Fruit fly (Drosophila melanogaster) whole organism, embryonic: Measurements from ENCODE around the gene I-2.

Experiments used
- Asciz ChIP-seq: fragments of 200-800 bp; sonication (Bioruptor generic); optimal IDR thresholded peaks from 2 replicates; lab custom pipeline; 2017; ENCODE audit warnings: missing biosample characterization, mild to moderate bottlenecking, missing genetic modification characterization, missing genetic modification reagents
- Atf-2 ChIP-seq: fragments of 200-800 bp; sonication (Bioruptor generic); optimal IDR thresholded peaks from 2 replicates; lab custom pipeline; 2016; ENCODE audit warnings: missing biosample characterization, missing genetic modification characterization
- C15 ChIP-seq: fragments of 200-800 bp; sonication (Bioruptor generic); IDR thresholded peaks from 3 replicates; pipeline ENCODE4 v1.3.6; 2022; ENCODE audit warnings: missing biosample characterization, missing genetic modification characterization
- CG11085 ChIP-seq: fragments of 200-800 bp; sonication (Bioruptor generic); IDR thresholded peaks from 2 replicates; pipeline ENCODE4 v1.3.6; 2022; ENCODE audit warnings: missing biosample characterization, missing genetic modification characterization
- CG12104 ChIP-seq: fragments of 200-800 bp; sonication (Bioruptor generic); optimal IDR thresholded peaks from 3 replicates; lab custom pipeline; 2016; ENCODE audit warnings: missing biosample characterization, missing genetic modification characterization
- CG1233 ChIP-seq: fragments of 200-800 bp; sonication (Bioruptor generic); optimal IDR thresholded peaks from 4 replicates; lab custom pipeline; 2018; ENCODE audit warnings: missing biosample characterization, mild to moderate bottlenecking, missing genetic modification characterization
- CG12942 ChIP-seq: fragments of 200-800 bp; sonication (Bioruptor generic); optimal IDR thresholded peaks from 3 replicates; lab custom pipeline; 2016; ENCODE audit warnings: missing biosample characterization, missing genetic modification characterization
- CG15011 ChIP-seq: fragments of 200-800 bp; sonication (Bioruptor generic); optimal IDR thresholded peaks from 3 replicates; lab custom pipeline; 2018; ENCODE audit warnings: missing biosample characterization, mild to moderate bottlenecking, missing genetic modification characterization
- CG17385 ChIP-seq: fragments of 200-800 bp; sonication (Bioruptor generic); optimal IDR thresholded peaks from 3 replicates; lab custom pipeline; 2018; ENCODE audit warnings: missing biosample characterization, mild to moderate bottlenecking, missing genetic modification characterization
- CG18599 ChIP-seq: fragments of 200-800 bp; sonication (Bioruptor generic); optimal IDR thresholded peaks from 3 replicates; lab custom pipeline; 2017; ENCODE audit warnings: missing biosample characterization, missing genetic modification characterization, mild to moderate bottlenecking, moderate library complexity, missing genetic modification reagents
- CG2199 ChIP-seq: fragments of 200-800 bp; sonication (Bioruptor generic); IDR thresholded peaks from 3 replicates; pipeline ENCODE4 v1.3.6; 2022; ENCODE audit warnings: missing biosample characterization, missing genetic modification characterization
- CG30403 ChIP-seq: fragments of 200-800 bp; sonication (Bioruptor generic); optimal IDR thresholded peaks from 3 replicates; lab custom pipeline; 2016; ENCODE audit warnings: missing biosample characterization, missing genetic modification characterization
- CG31388 ChIP-seq: fragments of 200-800 bp; sonication (Bioruptor generic); optimal IDR thresholded peaks from 2 replicates; lab custom pipeline; 2016; ENCODE audit warnings: missing biosample characterization, missing genetic modification characterization
- CG32532 ChIP-seq: fragments of 200-800 bp; sonication (Bioruptor generic); IDR thresholded peaks from 2 replicates; pipeline ENCODE4 v1.3.6; 2022; ENCODE audit warnings: missing biosample characterization, missing genetic modification characterization
- CG3281 ChIP-seq: fragments of 200-800 bp; sonication (Bioruptor generic); optimal IDR thresholded peaks from 3 replicates; lab custom pipeline; 2017; ENCODE audit warnings: missing biosample characterization, mild to moderate bottlenecking, missing genetic modification characterization
- CG33213 ChIP-seq: fragments of 200-800 bp; sonication (Bioruptor generic); optimal IDR thresholded peaks from 3 replicates; lab custom pipeline; 2016; ENCODE audit warnings: missing biosample characterization, missing genetic modification characterization
- CG6175 ChIP-seq: fragments of 200-800 bp; sonication (Bioruptor generic); IDR thresholded peaks from 3 replicates; pipeline ENCODE4 v1.3.6; 2022; ENCODE audit warnings: missing biosample characterization, missing genetic modification characterization
- CG7372 ChIP-seq: fragments of 200-800 bp; sonication (Bioruptor generic); IDR thresholded peaks from 2 replicates; pipeline ENCODE4 v1.3.6; 2022; ENCODE audit warnings: missing biosample characterization, missing genetic modification characterization
- CG9215 ChIP-seq: fragments of 200-800 bp; sonication (Bioruptor generic); IDR thresholded peaks from 2 replicates; pipeline ENCODE4 v1.3.6; 2022; ENCODE audit warnings: missing biosample characterization, missing genetic modification characterization
- CTCF ChIP-seq: fragments of 200-800 bp; sonication (Bioruptor generic); optimal IDR thresholded peaks from 2 replicates; lab custom pipeline; 2017; ENCODE audit warnings: missing biosample characterization, mild to moderate bottlenecking, missing genetic modification characterization, moderate library complexity
- Eip74EF ChIP-seq, 2 experiments: fragments of 200-800 bp in 1 of 2; fragments of >200 bp in 1 of 2; sonication (Bioruptor generic) in 1 of 2; optimal IDR thresholded peaks; 2 replicates each; lab custom pipeline; 2017 to 2019; ENCODE audit warnings: missing biosample characterization in 2 of 2, missing genetic modification characterization in 2 of 2, mild to moderate bottlenecking in 1 of 2, moderate library complexity in 1 of 2
- Ets97D ChIP-seq: fragments of 200-800 bp; sonication (Bioruptor generic); optimal IDR thresholded peaks from 3 replicates; lab custom pipeline; 2016; ENCODE audit warnings: missing biosample characterization, missing genetic modification characterization
- HmgD ChIP-seq: fragments of 200-800 bp; sonication (Bioruptor generic); optimal IDR thresholded peaks from 3 replicates; lab custom pipeline; 2016; ENCODE audit warnings: missing biosample characterization, missing genetic modification characterization
- Hsf ChIP-seq: fragments of 200-800 bp; sonication (Bioruptor generic); optimal IDR thresholded peaks from 3 replicates; lab custom pipeline; 2016; ENCODE audit warnings: missing biosample characterization, missing genetic modification characterization
- Mad ChIP-seq: fragments of 200-800 bp; sonication (Bioruptor generic); optimal IDR thresholded peaks from 2 replicates; lab custom pipeline; 2016; ENCODE audit warnings: missing biosample characterization, missing genetic modification characterization
- NFAT ChIP-seq: fragments of 200-800 bp; sonication (Bioruptor generic); IDR thresholded peaks from 2 replicates; pipeline ENCODE4 v1.3.6; 2022; ENCODE audit warnings: missing biosample characterization, missing genetic modification characterization
- Nf-YA ChIP-seq: fragments of 200-800 bp; sonication (Bioruptor generic); IDR thresholded peaks from 2 replicates; pipeline ENCODE4 v1.3.6; 2022; ENCODE audit warnings: missing biosample characterization, missing genetic modification characterization
- Nf-YB ChIP-seq: fragments of 200-800 bp; sonication (Bioruptor generic); optimal IDR thresholded peaks from 3 replicates; lab custom pipeline; 2019; ENCODE audit warnings: missing biosample characterization, mild to moderate bottlenecking, missing genetic modification characterization, moderate library complexity
- Ravus ChIP-seq: fragments of 200-800 bp; sonication (Bioruptor generic); IDR thresholded peaks from 2 replicates; pipeline ENCODE4 v1.3.6; 2022; ENCODE audit warnings: missing biosample characterization, missing genetic modification characterization
- Rx ChIP-seq: fragments of 200-800 bp; sonication (Bioruptor generic); IDR thresholded peaks from 2 replicates; pipeline ENCODE4 v1.3.6; 2022; ENCODE audit warnings: missing biosample characterization, missing genetic modification characterization
- Sin3A ChIP-seq: fragments of >200 bp; optimal IDR thresholded peaks from 2 replicates; lab custom pipeline; 2018
- ash1 ChIP-seq: fragments of 200-800 bp; sonication (Bioruptor generic); optimal IDR thresholded peaks from 2 replicates; lab custom pipeline; 2018; ENCODE audit warnings: missing biosample characterization, mild to moderate bottlenecking, missing genetic modification characterization
- bcd ChIP-seq: fragments of 200-800 bp; sonication (Bioruptor generic); optimal IDR thresholded peaks from 2 replicates; lab custom pipeline; 2017; ENCODE audit warnings: missing biosample characterization, mild to moderate bottlenecking, missing genetic modification characterization
- da ChIP-seq: fragments of 200-800 bp; sonication (Bioruptor generic); optimal IDR thresholded peaks from 2 replicates; lab custom pipeline; 2016; ENCODE audit warnings: missing biosample characterization, missing genetic modification characterization
- danr ChIP-seq: fragments of 200-800 bp; sonication (Bioruptor generic); IDR thresholded peaks from 2 replicates; pipeline ENCODE4 v1.3.6; 2022; ENCODE audit warnings: missing biosample characterization, missing genetic modification characterization
- dm ChIP-seq: fragments of 200-800 bp; sonication (Bioruptor generic); optimal IDR thresholded peaks from 3 replicates; lab custom pipeline; 2016; ENCODE audit warnings: missing biosample characterization, missing genetic modification characterization
- esg ChIP-seq: fragments of 200-800 bp; sonication (Bioruptor generic); conservative IDR thresholded peaks from 2 replicates; pipeline ENCODE4 v1.3.6; 2022; ENCODE audit warnings: missing biosample characterization, missing genetic modification characterization
- gem ChIP-seq: fragments of 200-800 bp; sonication (Bioruptor generic); optimal IDR thresholded peaks from 2 replicates; lab custom pipeline; 2019; ENCODE audit warnings: missing biosample characterization, mild to moderate bottlenecking, missing genetic modification characterization, moderate library complexity
- inv ChIP-seq: fragments of 200-800 bp; sonication (Bioruptor generic); IDR thresholded peaks from 2 replicates; pipeline ENCODE4 v1.3.6; 2022; ENCODE audit warnings: missing biosample characterization, missing genetic modification characterization; ENCODE audit not compliant: partially characterized antibody
- lov ChIP-seq, 2 experiments: fragments of 200-800 bp in 1 of 2; fragments of >200 bp in 1 of 2; sonication (Bioruptor generic) in 1 of 2; IDR thresholded peaks in 1 of 2; optimal IDR thresholded peaks in 1 of 2; 2 replicates in 1 of 2; 3 replicates in 1 of 2; pipeline versions ENCODE4 v1.3.6 to Lab custom; 2017 to 2022; ENCODE audit warnings: missing biosample characterization in 1 of 2, missing genetic modification characterization in 1 of 2
- mirr ChIP-seq: fragments of 200-800 bp; sonication (Bioruptor generic); optimal IDR thresholded peaks from 3 replicates; lab custom pipeline; 2018; ENCODE audit warnings: missing biosample characterization, mild to moderate bottlenecking, missing genetic modification characterization
- nerfin-2 ChIP-seq: fragments of 200-800 bp; sonication (Bioruptor generic); IDR thresholded peaks from 2 replicates; pipeline ENCODE4 v1.3.6; 2022; ENCODE audit warnings: missing biosample characterization, missing genetic modification characterization; ENCODE audit not compliant: partially characterized antibody
- nmo ChIP-seq: fragments of 200-800 bp; sonication (Bioruptor generic); optimal IDR thresholded peaks from 2 replicates; lab custom pipeline; 2018; ENCODE audit warnings: missing biosample characterization, mild to moderate bottlenecking, missing genetic modification characterization, moderate library complexity
- rib ChIP-seq: fragments of 200-800 bp; sonication (Bioruptor generic); IDR thresholded peaks from 2 replicates; pipeline ENCODE4 v1.3.6; 2022; ENCODE audit warnings: missing biosample characterization, missing genetic modification characterization
- sc ChIP-seq, 3 experiments: fragments of >200 bp in 2 of 3; fragments of 200-800 bp in 1 of 3; sonication (Bioruptor generic) in 1 of 3; optimal IDR thresholded peaks; 2 replicates in 2 of 3; 3 replicates in 1 of 3; lab custom pipeline; 2017; ENCODE audit warnings: mild to moderate bottlenecking in 1 of 3, missing biosample characterization in 1 of 3, missing genetic modification characterization in 1 of 3, missing genetic modification reagents in 1 of 3
- seq ChIP-seq: fragments of 200-800 bp; sonication (Bioruptor generic); IDR thresholded peaks from 2 replicates; pipeline ENCODE4 v1.3.6; 2022; ENCODE audit warnings: missing biosample characterization, missing genetic modification characterization
- sima ChIP-seq: fragments of 200-800 bp; sonication (Bioruptor generic); optimal IDR thresholded peaks from 2 replicates; lab custom pipeline; 2016; ENCODE audit warnings: missing biosample characterization, missing genetic modification characterization
- so ChIP-seq: fragments of 200-800 bp; sonication (Bioruptor generic); IDR thresholded peaks from 3 replicates; pipeline ENCODE4 v1.3.6; 2022; ENCODE audit warnings: missing biosample characterization, missing genetic modification characterization
- sr ChIP-seq: fragments of 200-800 bp; sonication (Bioruptor generic); IDR thresholded peaks from 3 replicates; pipeline ENCODE4 v1.3.6; 2022; ENCODE audit warnings: missing biosample characterization, missing genetic modification characterization
- trem ChIP-seq: fragments of 200-800 bp; optimal IDR thresholded peaks from 3 replicates; lab custom pipeline; 2019; ENCODE audit warnings: missing biosample characterization, mild to moderate bottlenecking, missing genetic modification characterization, moderate library complexity
- trh ChIP-seq: fragments of 200-800 bp; sonication (Bioruptor generic); optimal IDR thresholded peaks from 2 replicates; lab custom pipeline; 2016; ENCODE audit warnings: missing biosample characterization, missing genetic modification characterization
- unc-4 ChIP-seq: fragments of 200-800 bp; sonication (Bioruptor generic); IDR thresholded peaks from 2 replicates; pipeline ENCODE4 v1.3.6; 2022; ENCODE audit warnings: missing biosample characterization, missing genetic modification characterization; ENCODE audit not compliant: partially characterized antibody

The I-2 gene

DNA sequence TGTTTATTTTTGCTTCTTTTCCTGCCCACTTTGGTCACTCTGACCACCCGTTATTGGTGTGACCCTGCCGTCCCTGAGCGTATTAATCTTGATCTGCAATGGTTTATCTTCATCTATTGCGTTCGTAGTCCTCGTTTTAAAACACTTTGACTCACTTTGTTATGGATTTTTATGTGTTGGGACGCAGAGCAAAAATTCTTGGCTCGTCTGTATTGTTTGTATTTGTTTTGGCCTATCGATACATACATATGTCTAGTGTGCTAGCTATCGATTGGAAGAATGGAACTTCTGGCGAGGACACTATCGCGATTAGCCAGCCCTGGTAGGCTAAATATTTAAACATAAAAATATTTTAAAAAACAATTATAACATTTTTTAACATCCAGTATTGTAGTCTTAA is 23.0 kb upstream of the I-2 start, which contains the start of gene CG10809 (continued):
- TF ChIP-seq Asciz (GFP tag; lab: Kevin White, UChicago) (no peak), esg (GFP tag; lab: Robert Waterston, UW) (no peak), CG7372 (GFP tag; lab: Robert Waterston, UW) (no peak), da (no peak), Nf-YA (GFP tag; lab: Robert Waterston, UW) (no peak), Nf-YB (no peak), CG2199 (GFP tag; lab: Robert Waterston, UW) (0 out of 3 replicates have a peak, but pooled peaks have one; percentile 33), sima (GFP tag; lab: Kevin White, UChicago) (no peak), NFAT (GFP tag; lab: Robert Waterston, UW) (no peak), Eip74EF (GFP tag; optimal IDR thresholded peaks at IDR 0.05; lab: Kevin White, UChicago) (no peak), Ets97D (GFP tag; lab: Kevin White, UChicago) (peak; percentile 55), seq (GFP tag; lab: Robert Waterston, UW) (no peak), CG17385 (GFP tag; lab: Kevin White, UChicago) (peak; percentile 6), lov (optimal IDR thresholded peaks at IDR 0.05; lab: Kevin White, UChicago) (no peak), lov (GFP tag; IDR thresholded peaks at IDR 0.05; lab: Robert Waterston, UW) (no peak), bcd (GFP tag; lab: Kevin White, UChicago) (peak; percentile 34), CG32532 (GFP tag; lab: Robert Waterston, UW) (peak; percentile 48), so (no peak), CG12104 (GFP tag; lab: Kevin White, UChicago) (peak; percentile 14), Hsf (GFP tag; lab: Kevin White, UChicago) (no peak), Atf-2 (GFP tag; lab: Kevin White, UChicago) (no peak), CG18599 (no peak), mirr (no peak), HmgD (peak; percentile 25), dm (peak; percentile 12), CG30403 (GFP tag; lab: Kevin White, UChicago) (peak; percentile 35), CG15011 (GFP tag; lab: Kevin White, UChicago) (no peak), CG12942 (GFP tag; lab: Kevin White, UChicago) (peak; percentile 23), nmo (GFP tag; lab: Kevin White, UChicago) (peak; percentile 75), Ravus (no peak), ash1 (GFP tag; lab: Kevin White, UChicago) (no peak), CG1233 (GFP tag; lab: Kevin White, UChicago) (no peak), CTCF (GFP tag; lab: Kevin White, UChicago) (no peak), Sin3A (peak; percentile 94), rib (GFP tag; lab: Robert Waterston, UW) (no peak), CG6175 (GFP tag; lab: Robert Waterston, UW) (no peak), sc (optimal IDR thresholded peaks at IDR 0.05; lab: Kevin White, UChicago) (no peak), sc (GFP tag; optimal IDR thresholded peaks at IDR 0.05; lab: Kevin White, UChicago) (no peak), CG9215 (GFP tag; lab: Robert Waterston, UW) (no peak), Mad (GFP tag; lab: Kevin White, UChicago) (no peak), gem (tag; lab: Kevin White, UChicago) (no peak), trh (GFP tag; lab: Kevin White, UChicago) (peak; percentile 38), CG33213 (no peak), C15 (no peak), CG3281 (GFP tag; lab: Kevin White, UChicago) (peak; percentile 24), CG31388 (GFP tag; lab: Kevin White, UChicago) (no peak), sr (GFP tag; lab: Robert Waterston, UW) (no peak), danr (GFP tag; lab: Robert Waterston, UW) (no peak), trem (peak; percentile 80), CG11085 (GFP tag; lab: Robert Waterston, UW) (no peak), nerfin-2 (peak; percentile 73), unc-4 (peak; percentile 91), Rx (GFP tag; lab: Robert Waterston, UW) (no peak), inv (peak; percentile 91)
